Worm (Caenorhabditis elegans): ENCODE results near the gene rmh-2.

The rmh-2 gene

ce11 chrV:9978425-9978824 lies 47.9 kb upstream of the rmh-2 start (continued):
- TF ChIP-seq ztf-22 (GFP tag; optimal IDR thresholded peaks at IDR 0.05): no peak
- peak; percentile 71; the same call in 1 of the 2 replicates for TF ChIP-seq hsf-1 (GFP tag; IDR thresholded peaks at IDR 0.05)
- TF ChIP-seq let-607 (tag; optimal IDR thresholded peaks at IDR 0.05): no peak
- TF ChIP-seq nhr-90 (tag; optimal IDR thresholded peaks at IDR 0.05): no peak
- no peak for TF ChIP-seq dpl-1 (GFP tag; optimal IDR thresholded peaks at IDR 0.05)
- 0 out of 2 replicates have a peak, but pooled peaks have one; percentile 19 for TF ChIP-seq hmg-1.2 (GFP tag; IDR thresholded peaks at IDR 0.05)
- TF ChIP-seq nfya-1 (tag; optimal IDR thresholded peaks at IDR 0.05; ENCODE audit: borderline replicate concordance, insufficient read depth): no peak
- TF ChIP-seq snpc-4 (GFP tag; optimal IDR thresholded peaks at IDR 0.05): no peak
- TF ChIP-seq snpc-4 (tag; optimal IDR thresholded peaks at IDR 0.05): peak in 2 of 4 experiments; percentile 24 to 26
- TF ChIP-seq hrde-1 (tag; optimal IDR thresholded peaks at IDR 0.05; ENCODE audit: borderline replicate concordance): peak; percentile 21
- no peak for TF ChIP-seq Y79H2A.3 (GFP tag; conservative IDR thresholded peaks at IDR 0.05)
- TF ChIP-seq F49E8.2 (tag; optimal IDR thresholded peaks at IDR 0.05; ENCODE audit: insufficient read depth): peak; percentile 63
- no peak for TF ChIP-seq F39B2.1 (GFP tag; IDR thresholded peaks at IDR 0.05)
- peak in 1 of 3 experiments; percentile 34 for TF ChIP-seq lin-35 (GFP tag; optimal IDR thresholded peaks at IDR 0.05)
- peak; percentile 71; the same call in 1 of the 2 replicates for TF ChIP-seq egl-18 (GFP tag; IDR thresholded peaks at IDR 0.05)
- no peak for TF ChIP-seq cebp-1 (GFP tag; IDR thresholded peaks at IDR 0.05)
- TF ChIP-seq cebp-1 (tag; optimal IDR thresholded peaks at IDR 0.05): peak; percentile 46
- TF ChIP-seq chd-7 (tag; optimal IDR thresholded peaks at IDR 0.05): peak; percentile 24
- no peak for TF ChIP-seq ztf-18 (tag; optimal IDR thresholded peaks at IDR 0.05)
- TF ChIP-seq rec-8 (tag; optimal IDR thresholded peaks at IDR 0.05): no peak
- no peak for TF ChIP-seq let-526 (GFP tag; IDR thresholded peaks at IDR 0.05)
- peak; percentile 39 for TF ChIP-seq ceh-27 (GFP tag; optimal IDR thresholded peaks at IDR 0.05)
- no peak for TF ChIP-seq ztf-25 (GFP tag; IDR thresholded peaks at IDR 0.05)
- TF ChIP-seq aptf-2 (GFP tag; conservative IDR thresholded peaks at IDR 0.05): no peak
- peak; percentile 21 for TF ChIP-seq ZK185.1 (tag; optimal IDR thresholded peaks at IDR 0.05; ENCODE audit: poor library complexity, severe bottlenecking)
- no peak for TF ChIP-seq mel-28 (tag; optimal IDR thresholded peaks at IDR 0.05; ENCODE audit: borderline replicate concordance)
- TF ChIP-seq ceh-91 (GFP tag; IDR thresholded peaks at IDR 0.05): no peak
- no peak for TF ChIP-seq ztf-28 (GFP tag; IDR thresholded peaks at IDR 0.05)
- no peak for TF ChIP-seq hlh-26 (GFP tag; conservative IDR thresholded peaks at IDR 0.05)
- no peak for TF ChIP-seq nfya-2 (GFP tag; IDR thresholded peaks at IDR 0.05)
- TF ChIP-seq Y53F4B.3 (GFP tag; IDR thresholded peaks at IDR 0.05): no peak
- no peak for TF ChIP-seq ets-4 (GFP tag; optimal IDR thresholded peaks at IDR 0.05)
- no peak for TF ChIP-seq ztf-26 (tag; optimal IDR thresholded peaks at IDR 0.05)
- no peak for TF ChIP-seq F55B11.4 (tag; optimal IDR thresholded peaks at IDR 0.05; ENCODE audit: borderline replicate concordance, insufficient read depth)
- 0 out of 2 replicates have a peak, but pooled peaks have one; percentile 23 for TF ChIP-seq attf-3 (GFP tag; conservative IDR thresholded peaks at IDR 0.05)
- no peak for TF ChIP-seq ama-1 (optimal IDR thresholded peaks at IDR 0.05)
- TF ChIP-seq ama-1 (GFP tag; optimal IDR thresholded peaks at IDR 0.05): no peak
- TF ChIP-seq F37B4.10 (GFP tag; IDR thresholded peaks at IDR 0.05): no peak
- TF ChIP-seq B0035.1 (tag; optimal IDR thresholded peaks at IDR 0.05): no peak
- TF ChIP-seq dpff-1 (tag; optimal IDR thresholded peaks at IDR 0.05): no peak
- 0 out of 2 replicates have a peak, but pooled peaks have one; percentile 11 for TF ChIP-seq attf-6 (GFP tag; IDR thresholded peaks at IDR 0.05)
- TF ChIP-seq him-1 (tag; optimal IDR thresholded peaks at IDR 0.05): no peak
- no peak for TF ChIP-seq nhr-27 (tag; optimal IDR thresholded peaks at IDR 0.05)
- TF ChIP-seq unc-62 (GFP tag; optimal IDR thresholded peaks at IDR 0.05): no peak

All from whole organism, young adult.